Worm (Caenorhabditis elegans): ENCODE data around the gene nurf-1.

Gene nurf-1

DNA sequence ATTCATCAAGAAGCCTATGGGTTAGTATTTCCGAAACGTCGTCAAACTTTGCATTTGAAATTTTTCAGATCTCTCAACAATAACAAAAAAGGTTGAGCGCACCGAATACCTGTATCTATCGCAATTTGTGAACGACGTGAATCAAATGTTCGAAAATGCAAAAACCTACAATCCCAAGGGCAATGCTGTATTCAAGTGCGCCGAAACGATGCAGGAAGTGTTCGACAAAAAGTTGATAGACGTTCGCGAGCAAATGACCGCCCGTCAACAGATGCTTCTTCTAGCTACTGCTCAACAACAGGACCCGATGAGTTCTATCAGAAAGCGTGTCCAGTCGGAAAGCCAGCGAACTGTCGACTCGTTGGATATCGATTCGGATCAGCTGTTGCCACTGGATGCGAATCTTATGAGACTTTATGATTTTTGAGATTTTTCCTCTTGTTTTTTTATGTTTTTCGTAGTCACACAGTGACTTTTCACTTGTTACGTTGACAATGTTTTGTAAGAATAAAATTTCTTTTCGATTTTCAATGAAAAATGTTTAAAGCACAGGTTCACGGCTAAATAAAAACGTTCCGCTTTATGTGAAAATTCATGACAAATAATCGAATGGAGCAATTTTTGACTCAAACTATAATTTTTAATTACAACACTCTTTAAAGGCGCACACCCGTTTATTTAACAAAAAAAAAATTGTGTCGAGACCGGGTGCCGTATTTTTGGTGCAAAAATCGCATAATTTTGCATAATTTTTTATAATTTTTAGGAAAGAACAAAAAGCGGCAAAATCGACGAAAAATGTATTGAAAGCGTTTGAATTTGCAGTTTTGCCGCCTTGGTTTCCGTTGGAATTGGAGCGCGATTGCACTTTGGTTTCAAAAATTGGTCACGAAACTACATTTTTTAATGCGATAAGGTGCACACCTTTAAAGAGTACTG, 17.1 kb downstream of the nurf-1 start:
- TF ChIP-seq ztf-4 (tag; optimal IDR thresholded peaks at IDR 0.05) (peak; percentile 86), ceh-90 (tag; optimal IDR thresholded peaks at IDR 0.05) (no peak), tlp-1 (tag; optimal IDR thresholded peaks at IDR 0.05) (no peak), alr-1 (tag; optimal IDR thresholded peaks at IDR 0.05; ENCODE audit: borderline replicate concordance) (no peak), nhr-71 (tag; optimal IDR thresholded peaks at IDR 0.05) (peak; percentile 38), aly-2 (tag; optimal IDR thresholded peaks at IDR 0.05) (peak; percentile 24), blmp-1 (tag; optimal IDR thresholded peaks at IDR 0.05) (peak; percentile 20), irx-1 (tag; optimal IDR thresholded peaks at IDR 0.05) (no peak), elt-3 (tag; optimal IDR thresholded peaks at IDR 0.05) (no peak), F16B12.6 (tag; optimal IDR thresholded peaks at IDR 0.05) (no peak), lsy-2 (tag; optimal IDR thresholded peaks at IDR 0.05) (peak in 1 of 2 experiments; percentile 62), grh-1 (GFP tag; IDR thresholded peaks at IDR 0.05) (no peak), egl-13 (tag; optimal IDR thresholded peaks at IDR 0.05) (no peak), ama-1 (optimal IDR thresholded peaks at IDR 0.05) (peak; percentile 86), efl-1 (optimal IDR thresholded peaks at IDR 0.05) (peak in 1 of 2 experiments; percentile 80), efl-1 (GFP tag; optimal IDR thresholded peaks at IDR 0.05 in 1 of 2) (peak in 1 of 2 experiments; percentile 86), skn-1 (tag; optimal IDR thresholded peaks at IDR 0.05) (peak; percentile 14), swsn-7 (tag; optimal IDR thresholded peaks at IDR 0.05) (peak; percentile 6), mep-1 (tag; optimal IDR thresholded peaks at IDR 0.05) (peak; percentile 92), zip-4 (GFP tag; optimal IDR thresholded peaks at IDR 0.05) (no peak), dpl-1 (GFP tag; optimal IDR thresholded peaks at IDR 0.05) (peak in 1 of 3 experiments; percentile 9), unc-30 (tag; optimal IDR thresholded peaks at IDR 0.05) (no peak), snu-23 (GFP tag; optimal IDR thresholded peaks at IDR 0.05) (peak; percentile 16), nhr-20 (tag; optimal IDR thresholded peaks at IDR 0.05) (no peak)

ce11 chrII:14408312-14408711, 17.8 kb downstream of the nurf-1 start, which contains the start of gene F26H11.4:
TSS of gene F26H11.4 (plus strand) at chrII:14408612.
- TF ChIP-seq nhr-85 (tag) (peak; percentile 15), nhr-19 (GFP tag; conservative IDR thresholded peaks at IDR 0.05) (no peak), nhr-84 (tag; optimal IDR thresholded peaks at IDR 0.05) (no peak), dpl-1 (GFP tag; optimal IDR thresholded peaks at IDR 0.05) (no peak)

DNA sequence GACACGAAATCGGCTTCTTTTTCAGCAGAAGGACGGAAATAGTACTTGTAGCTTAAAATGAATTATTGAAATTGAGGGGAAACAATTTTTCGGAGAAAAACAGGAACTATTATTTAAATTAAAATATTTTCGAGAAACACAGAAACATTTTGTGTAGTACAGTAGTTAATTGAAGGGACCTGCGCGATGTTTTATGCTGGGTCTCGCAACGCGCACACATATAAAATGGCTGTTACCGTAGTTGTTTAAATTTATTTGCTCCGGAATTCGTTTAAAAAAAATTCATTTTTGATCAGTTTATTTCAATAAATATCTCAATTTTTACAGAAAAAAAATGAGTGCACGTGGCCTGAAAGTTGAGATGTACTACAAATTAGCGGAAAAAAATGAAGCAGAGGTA, 20.3 kb downstream of the nurf-1 start, which contains the start of gene dsb-2:
Gene dsb-2 (plus strand): TSS at position 328 of the 400 bp plus-strand sequence.
- TF ChIP-seq tlp-1 (tag; optimal IDR thresholded peaks at IDR 0.05) (no peak), nhr-85 (tag) (peak; percentile 20)

DNA sequence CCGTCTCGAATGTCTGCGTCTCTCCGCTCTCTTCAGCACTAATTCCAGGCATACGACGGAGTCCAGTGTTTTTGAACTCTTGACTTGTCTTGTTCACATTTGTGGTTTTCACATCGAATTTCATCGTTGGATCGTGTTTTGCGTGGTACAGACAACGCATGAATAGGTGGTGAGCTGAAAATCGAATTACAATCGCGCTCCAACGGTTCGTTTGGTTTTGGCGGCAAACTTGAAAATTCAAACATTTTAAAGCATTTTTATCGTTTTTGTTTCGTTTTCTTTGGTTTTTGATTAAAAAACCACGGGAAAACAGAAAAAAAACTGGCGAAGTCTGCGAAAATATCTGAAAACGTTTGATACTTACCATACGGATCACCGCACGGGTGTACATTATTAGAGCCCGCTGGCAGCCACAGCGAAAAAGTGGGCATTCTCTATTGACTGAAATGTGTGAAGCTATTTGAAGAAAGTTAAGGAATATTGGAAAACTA, 22.6 kb downstream of the nurf-1 start, which contains the start of gene exl-1:
Gene exl-1 (minus strand): TSS at position 441 of the 491 bp plus-strand sequence.
- TF ChIP-seq unc-130 (tag; optimal IDR thresholded peaks at IDR 0.05): no peak
- TF ChIP-seq dsc-1 (tag; optimal IDR thresholded peaks at IDR 0.05): no peak
- no peak for TF ChIP-seq ceh-82 (tag; optimal IDR thresholded peaks at IDR 0.05)
- TF ChIP-seq unc-98 (GFP tag; IDR thresholded peaks at IDR 0.05): no peak
- TF ChIP-seq lin-14 (GFP tag; optimal IDR thresholded peaks at IDR 0.05): no peak
- TF ChIP-seq ceh-90 (tag; optimal IDR thresholded peaks at IDR 0.05): no peak
- TF ChIP-seq aly-2 (tag; optimal IDR thresholded peaks at IDR 0.05): no peak
- no peak for TF ChIP-seq mep-1 (tag; optimal IDR thresholded peaks at IDR 0.05)
- TF ChIP-seq efl-1 (optimal IDR thresholded peaks at IDR 0.05): peak; percentile 69 to 82
- TF ChIP-seq efl-1 (GFP tag; optimal IDR thresholded peaks at IDR 0.05 in 1 of 2): peak; percentile 71 to 96
- TF ChIP-seq pqm-1 (tag; optimal IDR thresholded peaks at IDR 0.05): no peak
- TF ChIP-seq elt-3 (tag; optimal IDR thresholded peaks at IDR 0.05): no peak
- TF ChIP-seq lsy-2 (tag; optimal IDR thresholded peaks at IDR 0.05): peak in 1 of 2 experiments; percentile 29
- no peak for TF ChIP-seq unc-62 (GFP tag; optimal IDR thresholded peaks at IDR 0.05)
- no peak for TF ChIP-seq ztf-11 (tag; optimal IDR thresholded peaks at IDR 0.05)
- TF ChIP-seq nhr-90 (tag; optimal IDR thresholded peaks at IDR 0.05; ENCODE audit: poor library complexity): no peak
- TF ChIP-seq ceh-8 (GFP tag; optimal IDR thresholded peaks at IDR 0.05): no peak
- no peak for TF ChIP-seq ces-1 (GFP tag; optimal IDR thresholded peaks at IDR 0.05)
- TF ChIP-seq pax-3 (tag; optimal IDR thresholded peaks at IDR 0.05): no peak
- TF ChIP-seq fkh-8 (tag; optimal IDR thresholded peaks at IDR 0.05): no peak
- peak; percentile 22 to 67 (median 58) for TF ChIP-seq dpl-1 (GFP tag; optimal IDR thresholded peaks at IDR 0.05)
- TF ChIP-seq jun-1 (tag; optimal IDR thresholded peaks at IDR 0.05): no peak
- TF ChIP-seq lin-35 (GFP tag; optimal IDR thresholded peaks at IDR 0.05): peak; percentile 48 to 89

Data from whole organism, L1 larva.